Fruit fly (Drosophila melanogaster): Measurements from ENCODE around the gene sstn.
A peak's percentile ranks its signal among the peaks of the same experiment; 100 is the strongest.

sstn gene

DNA sequence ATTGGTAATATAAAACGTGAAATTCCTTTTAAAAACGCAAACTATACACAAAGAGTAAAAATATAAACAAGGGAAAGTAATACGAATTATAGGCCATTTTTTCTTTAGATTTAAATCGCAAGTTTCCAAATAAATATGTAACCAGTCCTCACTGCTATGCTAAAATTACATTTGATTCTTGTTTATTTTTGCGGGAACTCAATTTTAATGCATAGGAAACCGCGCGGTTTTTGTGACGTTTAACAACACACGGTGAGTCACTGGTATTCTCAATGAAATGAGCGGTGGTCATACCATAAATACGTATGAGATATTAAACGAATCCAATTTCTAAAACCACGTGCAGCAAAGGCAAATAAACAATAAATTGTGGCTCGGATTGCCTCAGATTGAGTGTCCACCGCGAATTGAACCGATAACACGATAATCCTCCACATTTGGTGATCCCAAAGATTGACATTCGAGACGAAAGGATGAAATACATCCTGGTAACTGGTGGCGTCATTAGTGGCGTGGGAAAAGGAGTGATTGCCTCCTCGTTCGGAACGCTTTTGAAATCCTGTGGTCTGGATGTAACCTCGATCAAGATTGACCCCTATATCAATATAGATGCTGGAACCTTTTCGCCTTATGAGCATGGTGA is 3.5 kb upstream of the sstn start, which contains the start of gene Ctps (continued):
- TF ChIP-seq CG3995 (GFP tag; optimal IDR thresholded peaks at IDR 0.05) (peak; percentile 31), CG17359 (tag; optimal IDR thresholded peaks at IDR 0.05) (peak; percentile 34), CG13624 (GFP tag; optimal IDR thresholded peaks at IDR 0.05) (peak; percentile 24), slbo (GFP tag; IDR thresholded peaks at IDR 0.05) (peak; percentile 42; the same call in 1 of the 2 replicates), prd (optimal IDR thresholded peaks at IDR 0.05) (no peak), prd (GFP tag; IDR thresholded peaks at IDR 0.05) (0 out of 3 replicates have a peak, but pooled peaks have one; percentile 19), trem (tag; optimal IDR thresholded peaks at IDR 0.05) (peak; percentile 13), dpn (GFP tag; optimal IDR thresholded peaks at IDR 0.05) (peak in 1 of 2 experiments; percentile 5), CoRest (tag; optimal IDR thresholded peaks at IDR 0.05) (peak; percentile 4), gfzf (GFP tag; optimal IDR thresholded peaks at IDR 0.05) (peak; percentile 82), ems (GFP tag; optimal IDR thresholded peaks at IDR 0.05) (peak; percentile 11), Max (GFP tag; optimal IDR thresholded peaks at IDR 0.05) (peak; percentile 55), CG2120 (GFP tag; optimal IDR thresholded peaks at IDR 0.05) (peak; percentile 43), shn (GFP tag; optimal IDR thresholded peaks at IDR 0.05) (peak; percentile 23), CG33213 (GFP tag; optimal IDR thresholded peaks at IDR 0.05) (peak; percentile 34), GATAe (GFP tag; conservative IDR thresholded peaks at IDR 0.05) (no peak), Hsf (GFP tag; optimal IDR thresholded peaks at IDR 0.05) (peak; percentile 3), sc (optimal IDR thresholded peaks at IDR 0.05) (no peak), sc (GFP tag; optimal IDR thresholded peaks at IDR 0.05) (no peak), lab (GFP tag; optimal IDR thresholded peaks at IDR 0.05) (peak; percentile 24), Dp (GFP tag; optimal IDR thresholded peaks at IDR 0.05) (peak; percentile 86), Gug (GFP tag; IDR thresholded peaks at IDR 0.05) (no peak), stwl (tag; optimal IDR thresholded peaks at IDR 0.05) (peak; percentile 79), Fer1 (GFP tag; optimal IDR thresholded peaks at IDR 0.05) (peak; percentile 27)

dm6 chr3L:15093929-15094588 is 460 bp downstream of the sstn start:
- TF ChIP-seq Trl (optimal IDR thresholded peaks at IDR 0.05) (peak; percentile 64 to 71), Trl (GFP tag; optimal IDR thresholded peaks at IDR 0.05) (no peak), H15 (GFP tag; IDR thresholded peaks at IDR 0.05) (no peak), CG2199 (GFP tag; IDR thresholded peaks at IDR 0.05) (0 out of 3 replicates have a peak, but pooled peaks have one; percentile 63), caup (GFP tag; optimal IDR thresholded peaks at IDR 0.05; ENCODE audit: severe bottlenecking) (no peak), CG30431 (GFP tag; optimal IDR thresholded peaks at IDR 0.05) (no peak), CG17328 (GFP tag; IDR thresholded peaks at IDR 0.05) (no peak), Fer3 (tag; optimal IDR thresholded peaks at IDR 0.05) (peak; percentile 5), inv (GFP tag; IDR thresholded peaks at IDR 0.05; ENCODE audit: partially characterized antibody) (no peak), vvl (GFP tag; IDR thresholded peaks at IDR 0.05) (0 out of 2 replicates have a peak, but pooled peaks have one; percentile 28), NFAT (GFP tag; IDR thresholded peaks at IDR 0.05) (no peak), Gug (GFP tag; IDR thresholded peaks at IDR 0.05) (no peak), CG14965 (GFP tag; optimal IDR thresholded peaks at IDR 0.05; ENCODE audit: borderline replicate concordance) (no peak), Dek (tag; optimal IDR thresholded peaks at IDR 0.05) (peak; percentile 2), fu2 (GFP tag; optimal IDR thresholded peaks at IDR 0.05) (no peak), gro (GFP tag; optimal IDR thresholded peaks at IDR 0.05) (no peak), CG11696 (GFP tag; IDR thresholded peaks at IDR 0.05) (peak; percentile 81), CG7786 (GFP tag; optimal IDR thresholded peaks at IDR 0.05) (no peak), CG13775 (GFP tag; optimal IDR thresholded peaks at IDR 0.05) (no peak), usp (GFP tag; optimal IDR thresholded peaks at IDR 0.05) (no peak), mirr (GFP tag; optimal IDR thresholded peaks at IDR 0.05) (no peak), CG31441 (GFP tag; IDR thresholded peaks at IDR 0.05) (no peak), onecut (GFP tag; IDR thresholded peaks at IDR 0.05) (no peak), Dp (GFP tag; optimal IDR thresholded peaks at IDR 0.05) (no peak), repo (GFP tag; optimal IDR thresholded peaks at IDR 0.05) (no peak), phol (tag; optimal IDR thresholded peaks at IDR 0.05) (peak; percentile 5), Sox102F (GFP tag; optimal IDR thresholded peaks at IDR 0.05) (no peak), cg (GFP tag; optimal IDR thresholded peaks at IDR 0.05) (peak; percentile 68)
